Worm (Caenorhabditis elegans) whole organism, L1 larva: ENCODE data around the gene fbxb-87.

Experiments used
- Y116A8C.19 ChIP-seq: sonication (generic microtip); optimal IDR thresholded peaks from 2 replicates; lab custom pipeline; 2016; ENCODE audit warnings: missing compliant biosample characterization, missing genetic modification characterization, borderline replicate concordance
- blmp-1 ChIP-seq: fragments of 150-350 bp; optimal IDR thresholded peaks from 2 replicates; lab custom pipeline; 2014; ENCODE audit warnings: missing biosample characterization, missing genetic modification characterization
- dpl-1 ChIP-seq, 3 experiments: fragments of 150-350 bp in 2 of 3; sonication (generic microtip) in 1 of 3; optimal IDR thresholded peaks; 2 replicates each; lab custom pipeline; 2014 to 2017; ENCODE audit warnings: missing biosample characterization in 3 of 3, missing genetic modification characterization in 3 of 3, missing genetic modification reagents in 3 of 3
- efl-1 ChIP-seq, 4 experiments: fragments of 150-350 bp; optimal IDR thresholded peaks in 3 of 4; peaks in 1 of 4; 1 replicate in 1 of 4; 2 replicates in 3 of 4; lab custom pipeline; 2014; ENCODE audit warnings: missing biosample characterization in 2 of 4, missing genetic modification characterization in 2 of 4, missing genetic modification reagents in 2 of 4
- efl-3 ChIP-seq: fragments of 200-800 bp; sonication (Bioruptor generic); optimal IDR thresholded peaks from 2 replicates; lab custom pipeline; 2018; ENCODE audit warnings: mild to moderate bottlenecking, missing genetic modification characterization, missing compliant biosample characterization
- egl-27 ChIP-seq, 2 experiments: fragments of 150-350 bp in 1 of 2; sonication (generic microtip); optimal IDR thresholded peaks; 3 replicates each; lab custom pipeline; 2017 to 2018; ENCODE audit warnings: missing biosample characterization in 2 of 2, missing genetic modification characterization in 2 of 2, missing genetic modification reagents in 2 of 2
- fkh-4 ChIP-seq: sonication (generic microtip); optimal IDR thresholded peaks from 2 replicates; lab custom pipeline; 2016; ENCODE audit warnings: missing compliant biosample characterization, missing genetic modification characterization, borderline replicate concordance
- fkh-8 ChIP-seq: sonication (generic microtip); optimal IDR thresholded peaks from 2 replicates; lab custom pipeline; 2016; ENCODE audit warnings: mild to moderate bottlenecking, missing genetic modification characterization, missing compliant biosample characterization
- hlh-17 ChIP-seq: fragments of 200-800 bp; sonication (Bioruptor generic); optimal IDR thresholded peaks from 2 replicates; lab custom pipeline; 2018; ENCODE audit warnings: missing genetic modification characterization, mild to moderate bottlenecking, missing compliant biosample characterization, moderate library complexity, borderline replicate concordance
- hlh-4 ChIP-seq: sonication (generic microtip); optimal IDR thresholded peaks from 2 replicates; lab custom pipeline; 2016; ENCODE audit warnings: mild to moderate bottlenecking, missing genetic modification characterization, missing compliant biosample characterization
- irx-1 ChIP-seq: sonication (generic microtip); optimal IDR thresholded peaks from 2 replicates; lab custom pipeline; 2016; ENCODE audit warnings: missing genetic modification characterization, missing compliant biosample characterization
- lin-14 ChIP-seq: fragments of 200-800 bp; sonication (Bioruptor generic); optimal IDR thresholded peaks from 2 replicates; lab custom pipeline; 2018; ENCODE audit warnings: mild to moderate bottlenecking, missing genetic modification characterization, moderate library complexity, missing compliant biosample characterization
- lin-15B ChIP-seq: fragments of 150-350 bp; sonication (generic microtip); optimal IDR thresholded peaks from 3 replicates; lab custom pipeline; 2014; ENCODE audit warnings: missing biosample characterization, missing genetic modification characterization
- lin-39 ChIP-seq: fragments of 150-350 bp; optimal IDR thresholded peaks from 2 replicates; lab custom pipeline; 2014; ENCODE audit warnings: missing biosample characterization, missing genetic modification reagents, missing genetic modification characterization
- mef-2 ChIP-seq: fragments of 150-350 bp; optimal IDR thresholded peaks from 2 replicates; lab custom pipeline; 2014; ENCODE audit warnings: missing biosample characterization, missing genetic modification characterization
- nhr-237 ChIP-seq: fragments of 150-350 bp; optimal IDR thresholded peaks from 2 replicates; lab custom pipeline; 2014; ENCODE audit warnings: missing biosample characterization, missing genetic modification characterization
- nhr-28 ChIP-seq: fragments of 150-350 bp; optimal IDR thresholded peaks from 2 replicates; lab custom pipeline; 2014; ENCODE audit warnings: missing biosample characterization, missing genetic modification characterization
- nhr-47 ChIP-seq: sonication (generic microtip); optimal IDR thresholded peaks from 2 replicates; lab custom pipeline; 2016; ENCODE audit warnings: mild to moderate bottlenecking, missing genetic modification characterization, moderate library complexity, missing compliant biosample characterization
- nhr-76 ChIP-seq: sonication (generic microtip); optimal IDR thresholded peaks from 2 replicates; lab custom pipeline; 2017; ENCODE audit warnings: missing biosample characterization, missing genetic modification characterization
- pqm-1 ChIP-seq: sonication (generic microtip); optimal IDR thresholded peaks from 3 replicates; lab custom pipeline; 2017; ENCODE audit warnings: missing biosample characterization, missing genetic modification characterization
- sptf-1 ChIP-seq: fragments of 150-350 bp; optimal IDR thresholded peaks from 2 replicates; lab custom pipeline; 2014; ENCODE audit warnings: missing biosample characterization, missing genetic modification characterization
- unc-98 ChIP-seq: fragments of 200-800 bp; sonication (Bioruptor generic); IDR thresholded peaks from 2 replicates; pipeline ENCODE4 v1.3.6; 2022; ENCODE audit warnings: missing genetic modification characterization, missing compliant biosample characterization
- xbp-1 ChIP-seq: sonication (generic microtip); optimal IDR thresholded peaks from 2 replicates; lab custom pipeline; 2016; ENCODE audit warnings: missing genetic modification characterization, missing compliant biosample characterization
- zag-1 ChIP-seq: fragments of 150-350 bp; optimal IDR thresholded peaks from 2 replicates; lab custom pipeline; 2014; ENCODE audit warnings: missing biosample characterization, missing genetic modification characterization

Gene fbxb-87

DNA sequence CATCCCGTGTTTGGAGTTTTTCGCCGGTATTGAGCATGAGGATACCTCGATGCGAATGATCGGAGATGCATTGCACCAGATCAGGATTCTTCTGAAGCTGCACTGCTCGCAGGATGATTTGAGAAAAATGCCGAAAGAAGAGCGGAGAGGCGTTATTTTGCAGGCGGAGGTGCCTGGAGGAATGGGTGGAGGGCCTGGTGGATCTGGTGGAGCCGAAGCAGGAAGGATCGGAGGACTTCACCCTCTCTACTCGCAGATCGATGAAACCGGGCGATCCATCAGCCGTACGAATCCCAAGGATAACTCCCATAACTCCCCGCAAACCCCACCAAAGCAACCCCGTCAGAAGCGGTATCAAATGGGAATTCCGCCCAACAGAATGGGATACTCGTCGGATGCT is 44.9 kb downstream of the fbxb-87 start:
- no peak for TF ChIP-seq efl-3 (GFP tag; lab: Kevin White, UChicago)
- TF ChIP-seq dpl-1 (GFP tag; optimal IDR thresholded peaks at IDR 0.05; lab: Kevin White, UChicago), result no peak
- no peak for TF ChIP-seq nhr-28 (tag; lab: Kevin White, UChicago)
- no peak for TF ChIP-seq egl-27 (tag; optimal IDR thresholded peaks at IDR 0.05; lab: Kevin White, UChicago)
- no peak for TF ChIP-seq blmp-1 (tag; lab: Kevin White, UChicago)
- TF ChIP-seq Y116A8C.19 (tag; lab: Kevin White, UChicago), result no peak
- no peak for TF ChIP-seq xbp-1 (tag; lab: Kevin White, UChicago)
- no peak for TF ChIP-seq hlh-17 (GFP tag; lab: Kevin White, UChicago)
- no peak for TF ChIP-seq lin-39
- TF ChIP-seq zag-1 (tag; lab: Kevin White, UChicago), result no peak
- no peak for TF ChIP-seq irx-1
- no peak for TF ChIP-seq nhr-237
- no peak for TF ChIP-seq pqm-1 (tag; lab: Kevin White, UChicago)
- TF ChIP-seq lin-15B, result no peak
- no peak for TF ChIP-seq lin-14
- TF ChIP-seq sptf-1 (tag; lab: Kevin White, UChicago), result no peak
- no peak for TF ChIP-seq nhr-76 (tag; lab: Kevin White, UChicago)

DNA sequence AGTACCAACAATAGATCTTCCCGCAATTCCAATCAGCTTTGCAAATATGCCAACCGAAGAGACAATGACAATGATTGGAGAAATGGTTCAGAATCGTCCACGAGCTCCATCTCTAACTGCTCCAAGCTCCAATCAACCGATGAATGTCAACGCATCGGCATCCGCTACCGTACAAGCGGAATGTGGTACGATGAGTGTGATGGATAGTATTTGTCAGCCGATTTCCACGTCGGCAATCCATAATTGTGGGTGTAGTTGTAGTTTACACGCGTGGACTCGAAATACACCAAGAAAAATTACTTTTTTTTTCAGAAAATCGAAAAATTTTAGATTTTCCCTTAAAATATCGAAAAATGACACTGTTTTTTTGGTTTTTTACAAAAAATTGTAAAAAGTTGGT is 48.6 kb downstream of the fbxb-87 start:
- TF ChIP-seq mef-2 (tag; lab: Kevin White, UChicago), result no peak
- no peak for TF ChIP-seq fkh-4 (tag; lab: Kevin White, UChicago)
- no peak for TF ChIP-seq fkh-8 (tag; lab: Kevin White, UChicago)
- TF ChIP-seq unc-98 (GFP tag; lab: Robert Waterston, UW), result no peak
- no peak for TF ChIP-seq efl-1 (optimal IDR thresholded peaks at IDR 0.05; lab: Kevin White, UChicago)
- peak in 1 of 2 experiments; percentile 7 for TF ChIP-seq efl-1 (GFP tag; optimal IDR thresholded peaks at IDR 0.05 in 1 of 2; lab: Kevin White, UChicago)
- TF ChIP-seq hlh-4 (tag; lab: Kevin White, UChicago), result no peak

DNA sequence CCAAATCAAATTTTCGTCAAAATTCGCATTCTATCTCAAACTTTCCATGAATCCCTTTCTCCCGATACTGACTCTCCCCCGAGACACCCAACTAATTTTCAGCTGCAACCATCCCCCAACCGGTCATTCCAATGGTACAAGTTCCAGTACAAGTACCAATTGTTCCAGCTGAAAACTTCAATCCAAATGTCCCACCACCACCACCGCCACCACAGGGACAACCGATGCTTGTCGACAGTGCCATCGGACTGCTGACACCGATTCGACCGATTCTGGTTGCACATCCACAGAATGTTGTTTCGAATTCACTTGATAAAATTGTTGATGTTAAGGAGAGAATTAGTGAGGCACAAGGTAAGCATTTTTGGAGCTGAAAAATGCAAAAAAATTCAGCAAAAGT is 51.2 kb downstream of the fbxb-87 start:
- TF ChIP-seq nhr-47 (tag; lab: Kevin White, UChicago) (no peak), efl-1 (optimal IDR thresholded peaks at IDR 0.05; lab: Kevin White, UChicago) (no peak), efl-1 (GFP tag; optimal IDR thresholded peaks at IDR 0.05 in 1 of 2; lab: Kevin White, UChicago) (peak in 1 of 2 experiments; percentile 30)
